Worm (Caenorhabditis elegans): Measurements from ENCODE around the gene unc-115.

unc-115 gene

ce11 chrX:10183695-10184094 lies 37.0 kb downstream of the unc-115 start, which contains the start of gene arrd-28:
TSS of gene arrd-28 (plus strand) at chrX:10183995.
- TF ChIP-seq nhr-77 (tag; optimal IDR thresholded peaks at IDR 0.05) (no peak), egl-5 (tag; optimal IDR thresholded peaks at IDR 0.05) (no peak), zag-1 (tag; optimal IDR thresholded peaks at IDR 0.05) (no peak), jun-1 (tag; optimal IDR thresholded peaks at IDR 0.05) (no peak), ZK546.5 (tag; optimal IDR thresholded peaks at IDR 0.05) (no peak), egl-27 (tag; optimal IDR thresholded peaks at IDR 0.05) (no peak), aly-2 (tag; optimal IDR thresholded peaks at IDR 0.05) (no peak), nhr-25 (tag; optimal IDR thresholded peaks at IDR 0.05) (no peak), nhr-12 (tag; optimal IDR thresholded peaks at IDR 0.05) (no peak), ceh-28 (tag; optimal IDR thresholded peaks at IDR 0.05) (no peak), nfya-1 (tag; optimal IDR thresholded peaks at IDR 0.05; ENCODE audit: insufficient read depth) (no peak), fkh-10 (GFP tag; optimal IDR thresholded peaks at IDR 0.05) (no peak), ceh-9 (tag; optimal IDR thresholded peaks at IDR 0.05) (no peak), nhr-11 (tag; optimal IDR thresholded peaks at IDR 0.05) (no peak), pqm-1 (tag; optimal IDR thresholded peaks at IDR 0.05) (no peak), unc-39 (tag; optimal IDR thresholded peaks at IDR 0.05) (no peak)

ce11 chrX:10184708-10185107 lies 38.0 kb downstream of the unc-115 start:
- TF ChIP-seq ceh-82 (tag; optimal IDR thresholded peaks at IDR 0.05) (no peak), lsy-12 (tag; optimal IDR thresholded peaks at IDR 0.05) (no peak), nhr-237 (tag; optimal IDR thresholded peaks at IDR 0.05) (no peak), sea-2 (GFP tag; optimal IDR thresholded peaks at IDR 0.05) (no peak), R02D3.7 (tag; optimal IDR thresholded peaks at IDR 0.05) (no peak), nhr-12 (tag; optimal IDR thresholded peaks at IDR 0.05) (no peak), jun-1 (tag; optimal IDR thresholded peaks at IDR 0.05) (no peak), fkh-10 (GFP tag; optimal IDR thresholded peaks at IDR 0.05) (no peak)

- no peak for TF ChIP-seq fkh-2 (tag; optimal IDR thresholded peaks at IDR 0.05)
- no peak for TF ChIP-seq aly-2 (tag; optimal IDR thresholded peaks at IDR 0.05)
- TF ChIP-seq nhr-11 (tag; optimal IDR thresholded peaks at IDR 0.05): peak; percentile 79
- peak; percentile 54 for TF ChIP-seq elt-1 (tag; optimal IDR thresholded peaks at IDR 0.05)
- TF ChIP-seq snpc-4 (tag; optimal IDR thresholded peaks at IDR 0.05): peak; percentile 50
- TF ChIP-seq tbx-2 (tag; optimal IDR thresholded peaks at IDR 0.05): peak; percentile 65
- peak; percentile 55 for TF ChIP-seq elt-2 (tag; optimal IDR thresholded peaks at IDR 0.05)
- no peak for TF ChIP-seq nhr-77 (tag; optimal IDR thresholded peaks at IDR 0.05)
- no peak for TF ChIP-seq zag-1 (tag; optimal IDR thresholded peaks at IDR 0.05)
- TF ChIP-seq ceh-82 (tag; optimal IDR thresholded peaks at IDR 0.05): no peak
- TF ChIP-seq ama-1 (optimal IDR thresholded peaks at IDR 0.05): no peak
- TF ChIP-seq daf-12 (tag; optimal IDR thresholded peaks at IDR 0.05): no peak
- TF ChIP-seq ZK546.5 (tag; optimal IDR thresholded peaks at IDR 0.05): no peak
- peak; percentile 47 for TF ChIP-seq R02D3.7 (tag; optimal IDR thresholded peaks at IDR 0.05)
- TF ChIP-seq nhr-76 (tag; optimal IDR thresholded peaks at IDR 0.05): no peak
- TF ChIP-seq egl-27 (tag; optimal IDR thresholded peaks at IDR 0.05): peak; percentile 54
- TF ChIP-seq ceh-16 (tag; optimal IDR thresholded peaks at IDR 0.05): no peak
- peak; percentile 62 for TF ChIP-seq nhr-43 (tag; optimal IDR thresholded peaks at IDR 0.05; ENCODE audit: poor library complexity, severe bottlenecking)
- TF ChIP-seq fkh-10 (GFP tag; optimal IDR thresholded peaks at IDR 0.05): peak; percentile 28
- TF ChIP-seq fos-1 (tag; optimal IDR thresholded peaks at IDR 0.05): peak; percentile 55
- TF ChIP-seq skn-1 (tag; optimal IDR thresholded peaks at IDR 0.05): no peak
- TF ChIP-seq ztf-4 (tag; optimal IDR thresholded peaks at IDR 0.05): no peak
- peak; percentile 87 for TF ChIP-seq mdl-1 (tag; optimal IDR thresholded peaks at IDR 0.05)
- no peak for TF ChIP-seq nhr-237 (tag; optimal IDR thresholded peaks at IDR 0.05)
- TF ChIP-seq jun-1 (tag; optimal IDR thresholded peaks at IDR 0.05): peak; percentile 74
- TF ChIP-seq ceh-9 (tag; optimal IDR thresholded peaks at IDR 0.05): no peak
- TF ChIP-seq lin-15B (tag; optimal IDR thresholded peaks at IDR 0.05): peak; percentile 39
- TF ChIP-seq lin-39 (tag; optimal IDR thresholded peaks at IDR 0.05): peak; percentile 94
- TF ChIP-seq hmg-11 (tag; optimal IDR thresholded peaks at IDR 0.05): peak; percentile 94
- TF ChIP-seq unc-39 (tag; optimal IDR thresholded peaks at IDR 0.05): no peak
- peak; percentile 75 for TF ChIP-seq unc-62 (GFP tag; optimal IDR thresholded peaks at IDR 0.05)
- peak; percentile 9 for TF ChIP-seq pqm-1 (tag; optimal IDR thresholded peaks at IDR 0.05)
- peak; percentile 71 for TF ChIP-seq nhr-25 (tag; optimal IDR thresholded peaks at IDR 0.05)
- no peak for TF ChIP-seq mml-1 (tag; optimal IDR thresholded peaks at IDR 0.05)
- no peak for TF ChIP-seq sea-2 (GFP tag; optimal IDR thresholded peaks at IDR 0.05)
- TF ChIP-seq nfya-1 (tag; optimal IDR thresholded peaks at IDR 0.05; ENCODE audit: insufficient read depth): peak; percentile 84
- peak; percentile 60 for TF ChIP-seq egl-5 (tag; optimal IDR thresholded peaks at IDR 0.05)
- no peak for TF ChIP-seq eor-1 (tag; optimal IDR thresholded peaks at IDR 0.05)
- TF ChIP-seq ztf-11 (tag; optimal IDR thresholded peaks at IDR 0.05): no peak
- peak; percentile 41 for TF ChIP-seq ceh-28 (tag; optimal IDR thresholded peaks at IDR 0.05)
- TF ChIP-seq pha-4 (tag; optimal IDR thresholded peaks at IDR 0.05): peak; percentile 74
- no peak for TF ChIP-seq nhr-23 (tag; optimal IDR thresholded peaks at IDR 0.05)
- TF ChIP-seq lsy-12 (tag; optimal IDR thresholded peaks at IDR 0.05): peak; percentile 68
- no peak for TF ChIP-seq nhr-12 (tag; optimal IDR thresholded peaks at IDR 0.05)
- TF ChIP-seq nhr-28 (tag; optimal IDR thresholded peaks at IDR 0.05): no peak
- TF ChIP-seq elt-3 (tag; optimal IDR thresholded peaks at IDR 0.05): no peak
- TF ChIP-seq nhr-67 (tag; optimal IDR thresholded peaks at IDR 0.05): no peak
Observed at ce11 chrX:10188493-10188895, 41.8 kb downstream of the unc-115 start.

Data from whole organism, L3 larva.